Fruit fly (Drosophila melanogaster): ENCODE data around the gene Or2a.

Or2a gene

dm6 chrX:2262511-2262910 lies 16.5 kb downstream of the Or2a start, which contains the start of the genes temp and CG3071 (continued):
- TF ChIP-seq HHEX (GFP tag; optimal IDR thresholded peaks at IDR 0.05) (peak; percentile 9), Dfd (GFP tag; optimal IDR thresholded peaks at IDR 0.05) (no peak), gt (GFP tag; IDR thresholded peaks at IDR 0.05) (no peak), cato (GFP tag; optimal IDR thresholded peaks at IDR 0.05; ENCODE audit: borderline replicate concordance) (no peak), HmgZ (tag; optimal IDR thresholded peaks at IDR 0.05) (peak; percentile 61), Abd-B (GFP tag; optimal IDR thresholded peaks at IDR 0.05) (peak; percentile 73), danr (GFP tag; IDR thresholded peaks at IDR 0.05) (no peak), crol (GFP tag; IDR thresholded peaks at IDR 0.05) (no peak), CG17802 (tag; optimal IDR thresholded peaks at IDR 0.05) (no peak), dati (GFP tag; IDR thresholded peaks at IDR 0.05) (no peak), D19A (tag; optimal IDR thresholded peaks at IDR 0.05) (peak; percentile 19), CG9876 (GFP tag; optimal IDR thresholded peaks at IDR 0.05) (peak; percentile 24), HLH54F (GFP tag; optimal IDR thresholded peaks at IDR 0.05) (peak; percentile 68), shn (GFP tag; optimal IDR thresholded peaks at IDR 0.05) (peak; percentile 69), Hr3 (GFP tag; optimal IDR thresholded peaks at IDR 0.05) (peak; percentile 72), CG17568 (GFP tag; optimal IDR thresholded peaks at IDR 0.05) (no peak), chm (GFP tag; IDR thresholded peaks at IDR 0.05) (no peak), az2 (GFP tag; optimal IDR thresholded peaks at IDR 0.05) (peak; percentile 66), vvl (GFP tag; IDR thresholded peaks at IDR 0.05) (no peak), CG11085 (GFP tag; IDR thresholded peaks at IDR 0.05) (peak; percentile 33; the same call in 1 of the 2 replicates), knrl (GFP tag; IDR thresholded peaks at IDR 0.05; ENCODE audit: partially characterized antibody) (peak; percentile 30; the same call in 1 of the 3 replicates), CG10543 (GFP tag; optimal IDR thresholded peaks at IDR 0.05) (peak; percentile 79), odd (GFP tag; optimal IDR thresholded peaks at IDR 0.05) (no peak), HLH4C (GFP tag; IDR thresholded peaks at IDR 0.05; ENCODE audit: partially characterized antibody) (no peak), CG2712 (tag; optimal IDR thresholded peaks at IDR 0.05) (peak; percentile 72), Optix (GFP tag; IDR thresholded peaks at IDR 0.05) (no peak), CG13287 (GFP tag; IDR thresholded peaks at IDR 0.05; ENCODE audit: partially characterized antibody) (no peak; the same call in 1 of the 2 replicates), CG6813 (GFP tag; optimal IDR thresholded peaks at IDR 0.05) (no peak), CG8290 (GFP tag; optimal IDR thresholded peaks at IDR 0.05) (peak; percentile 47), CG8290 (tag; optimal IDR thresholded peaks at IDR 0.05) (peak in 1 of 2 experiments; percentile 36), ATbp (GFP tag; optimal IDR thresholded peaks at IDR 0.05) (no peak), CG17359 (tag; optimal IDR thresholded peaks at IDR 0.05) (peak; percentile 2), gem (tag; optimal IDR thresholded peaks at IDR 0.05) (peak; percentile 78), ac (GFP tag; optimal IDR thresholded peaks at IDR 0.05) (no peak), Mad (GFP tag; optimal IDR thresholded peaks at IDR 0.05) (peak; percentile 16), CG13123 (GFP tag; optimal IDR thresholded peaks at IDR 0.05) (no peak), Dref (GFP tag; IDR thresholded peaks at IDR 0.05) (peak; percentile 40), CG7839 (tag; optimal IDR thresholded peaks at IDR 0.05) (peak; percentile 69), Atf3 (GFP tag; optimal IDR thresholded peaks at IDR 0.05) (peak; percentile 36), CG14710 (tag; optimal IDR thresholded peaks at IDR 0.05) (peak; percentile 75), CG9437 (GFP tag; optimal IDR thresholded peaks at IDR 0.05) (peak; percentile 67), Scr (GFP tag; IDR thresholded peaks at IDR 0.05; ENCODE audit: partially characterized antibody) (no peak), CG13894 (tag; optimal IDR thresholded peaks at IDR 0.05) (peak; percentile 63), bsh (GFP tag; optimal IDR thresholded peaks at IDR 0.05) (peak in 1 of 2 experiments; percentile 40), Sin3A (optimal IDR thresholded peaks at IDR 0.05) (peak; percentile 89), CG17361 (GFP tag; IDR thresholded peaks at IDR 0.05) (peak; percentile 79), Med (GFP tag) (peak; percentile 88), Hmr (GFP tag; optimal IDR thresholded peaks at IDR 0.05) (peak; percentile 63), cg (GFP tag; optimal IDR thresholded peaks at IDR 0.05) (no peak), prd (optimal IDR thresholded peaks at IDR 0.05) (no peak), prd (GFP tag; IDR thresholded peaks at IDR 0.05) (peak; percentile 66; the same call in 2 of the 3 replicates)
